Worm (Caenorhabditis elegans): ENCODE results near the gene aex-3.

Gene aex-3

DNA sequence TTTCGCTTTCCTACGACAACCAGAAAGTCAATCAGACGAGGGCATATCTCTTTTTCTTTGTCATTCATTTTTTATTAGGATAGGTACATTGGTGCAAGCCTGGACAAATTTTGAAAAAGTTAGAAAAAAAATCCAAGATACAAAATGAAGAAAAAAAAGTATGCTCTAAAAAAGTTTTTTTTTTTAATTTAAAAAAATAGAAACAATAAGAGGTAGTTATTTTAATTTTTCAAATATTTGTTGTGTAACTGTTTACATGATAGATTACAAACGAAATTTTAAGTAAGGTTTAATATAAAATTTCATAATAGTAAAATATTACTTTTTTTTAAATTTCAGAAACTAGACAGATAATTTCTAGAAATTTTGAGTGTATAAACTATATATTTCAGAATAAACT, at the start of gene aex-3:
TSS of gene aex-3 (minus strand) at position 101 of the 400 bp plus-strand sequence.
- TF ChIP-seq M03D4.4 (tag; optimal IDR thresholded peaks at IDR 0.05) (no peak), elt-1 (tag; optimal IDR thresholded peaks at IDR 0.05; ENCODE audit: borderline replicate concordance, insufficient read depth) (no peak), lin-32 (GFP tag; optimal IDR thresholded peaks at IDR 0.05) (no peak), mab-5 (tag; optimal IDR thresholded peaks at IDR 0.05) (no peak), mls-2 (tag; optimal IDR thresholded peaks at IDR 0.05) (no peak), nhr-12 (tag; optimal IDR thresholded peaks at IDR 0.05) (no peak), ceh-43 (GFP tag; optimal IDR thresholded peaks at IDR 0.05) (no peak)

DNA sequence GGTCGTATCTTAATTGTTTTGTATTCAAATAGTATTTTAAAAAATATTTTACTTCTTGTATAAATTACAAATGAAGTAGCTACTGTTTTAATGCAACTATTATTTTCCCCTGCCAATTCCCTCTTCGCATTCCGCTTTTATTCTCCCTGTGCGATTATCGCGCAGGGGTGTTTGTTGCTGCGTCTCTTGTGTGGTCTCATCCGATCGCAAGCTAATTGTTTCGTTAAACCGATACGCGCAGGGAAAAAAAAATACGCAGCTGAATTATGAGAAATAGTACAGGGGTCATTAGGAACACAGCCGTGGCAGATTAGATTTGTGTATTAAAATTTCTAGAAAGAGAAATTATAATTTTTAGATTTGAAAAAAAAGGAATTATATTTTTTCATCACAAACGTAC, 47.0 kb upstream of the aex-3 start:
- TF ChIP-seq nhr-76 (tag; optimal IDR thresholded peaks at IDR 0.05) = no peak
- TF ChIP-seq nhr-2 (tag; optimal IDR thresholded peaks at IDR 0.05) = peak; percentile 38
- TF ChIP-seq ces-1 (GFP tag; optimal IDR thresholded peaks at IDR 0.05) = peak; percentile 96
- TF ChIP-seq unc-62 (GFP tag; optimal IDR thresholded peaks at IDR 0.05) = peak; percentile 69
- TF ChIP-seq snpc-4 (tag; optimal IDR thresholded peaks at IDR 0.05) = no peak
- TF ChIP-seq lin-13 (tag; optimal IDR thresholded peaks at IDR 0.05) = peak; percentile 84
- TF ChIP-seq cnd-1 (tag; optimal IDR thresholded peaks at IDR 0.05) = peak; percentile 86
- TF ChIP-seq blmp-1 (tag; optimal IDR thresholded peaks at IDR 0.05) = peak; percentile 16
- no peak for TF ChIP-seq zip-8 (tag; optimal IDR thresholded peaks at IDR 0.05)
- peak; percentile 93 for TF ChIP-seq drap-1 (GFP tag; optimal IDR thresholded peaks at IDR 0.05)
- no peak for TF ChIP-seq flh-1 (GFP tag; optimal IDR thresholded peaks at IDR 0.05)
- TF ChIP-seq ham-2 (GFP tag; optimal IDR thresholded peaks at IDR 0.05) = peak; percentile 38
- peak; percentile 92 for TF ChIP-seq unc-39 (tag; optimal IDR thresholded peaks at IDR 0.05)
- peak; percentile 98 for TF ChIP-seq pha-4 (tag; optimal IDR thresholded peaks at IDR 0.05)
- peak; percentile 74 for TF ChIP-seq nhr-12 (tag; optimal IDR thresholded peaks at IDR 0.05)
- peak; percentile 51 for TF ChIP-seq bed-3 (GFP tag; optimal IDR thresholded peaks at IDR 0.05)
- no peak for TF ChIP-seq sem-2 (GFP tag; optimal IDR thresholded peaks at IDR 0.05)
- TF ChIP-seq mab-5 (tag; optimal IDR thresholded peaks at IDR 0.05) = peak; percentile 92
- TF ChIP-seq mls-2 (tag; optimal IDR thresholded peaks at IDR 0.05) = peak; percentile 83
- peak; percentile 94 for TF ChIP-seq elt-3 (tag; optimal IDR thresholded peaks at IDR 0.05)
- TF ChIP-seq ceh-83 (GFP tag; optimal IDR thresholded peaks at IDR 0.05) = peak; percentile 43
- TF ChIP-seq ceh-39 (tag; optimal IDR thresholded peaks at IDR 0.05) = peak; percentile 98
- TF ChIP-seq nhr-237 (tag; optimal IDR thresholded peaks at IDR 0.05) = peak; percentile 99
- peak; percentile 96 for TF ChIP-seq mep-1 (tag; optimal IDR thresholded peaks at IDR 0.05)
- peak; percentile 78 for TF ChIP-seq M03D4.4 (tag; optimal IDR thresholded peaks at IDR 0.05)
- TF ChIP-seq hlh-1 (tag; optimal IDR thresholded peaks at IDR 0.05) = peak; percentile 84
- TF ChIP-seq tbx-8 (GFP tag; optimal IDR thresholded peaks at IDR 0.05) = peak; percentile 59
- peak; percentile 84 for TF ChIP-seq ztf-11 (tag; optimal IDR thresholded peaks at IDR 0.05)
- TF ChIP-seq nhr-28 (tag; optimal IDR thresholded peaks at IDR 0.05) = peak; percentile 66
- TF ChIP-seq lsy-2 (tag; optimal IDR thresholded peaks at IDR 0.05) = peak; percentile 89
- TF ChIP-seq elt-1 (tag; optimal IDR thresholded peaks at IDR 0.05; ENCODE audit: borderline replicate concordance, insufficient read depth) = no peak
- TF ChIP-seq lin-32 (GFP tag; optimal IDR thresholded peaks at IDR 0.05) = peak; percentile 14
- peak; percentile 78 for TF ChIP-seq unc-120 (tag; optimal IDR thresholded peaks at IDR 0.05; ENCODE audit: poor library complexity, severe bottlenecking)
- peak; percentile 74 for TF ChIP-seq ceh-43 (GFP tag; optimal IDR thresholded peaks at IDR 0.05)
- TF ChIP-seq sptf-1 (tag; optimal IDR thresholded peaks at IDR 0.05) = peak; percentile 92

DNA sequence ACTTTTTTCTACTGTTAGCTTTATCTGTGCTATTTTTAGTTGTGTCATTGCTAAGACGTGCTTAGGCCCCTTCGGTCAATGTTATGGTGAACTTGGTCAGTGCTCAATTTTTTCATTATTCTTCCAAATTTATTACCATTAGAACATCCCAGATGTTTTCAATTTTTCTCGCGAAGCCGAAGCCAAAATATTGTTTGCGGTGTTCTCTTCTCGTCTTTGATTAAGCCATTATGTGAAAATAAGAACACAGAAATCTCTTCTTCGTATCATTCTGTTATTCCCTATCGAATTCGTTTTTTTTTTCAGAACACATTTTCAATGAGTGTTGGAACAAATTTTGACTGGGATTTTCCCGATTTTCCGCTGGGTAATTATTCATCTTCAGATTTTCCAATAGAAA, 42.9 kb upstream of the aex-3 start, which contains the start of gene gtr-1:
TSS of gene gtr-1 (plus strand) at position 301 of the 400 bp plus-strand sequence.
- TF ChIP-seq tbx-8 (GFP tag; optimal IDR thresholded peaks at IDR 0.05) = no peak
- no peak for TF ChIP-seq elt-1 (tag; optimal IDR thresholded peaks at IDR 0.05; ENCODE audit: borderline replicate concordance, insufficient read depth)
- no peak for TF ChIP-seq ceh-39 (tag; optimal IDR thresholded peaks at IDR 0.05)

DNA sequence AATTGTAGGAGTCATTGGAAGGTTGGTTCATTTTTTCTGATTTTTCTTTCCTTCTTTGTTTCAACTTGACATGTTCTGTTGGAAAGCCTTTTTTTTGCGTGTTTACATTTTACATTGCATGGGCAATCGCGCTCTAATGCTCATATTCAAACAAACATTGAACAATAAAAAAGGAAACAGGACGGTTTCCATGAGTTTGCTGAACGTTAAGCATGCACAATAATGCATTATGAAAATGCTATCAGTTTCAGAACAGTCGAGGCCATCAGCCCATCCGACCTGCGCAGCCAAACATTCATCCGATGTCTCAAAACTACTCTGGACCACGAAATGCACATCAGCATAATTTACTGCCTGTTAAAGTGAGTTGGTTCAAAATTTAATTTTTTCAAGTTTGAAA, 31.1 kb upstream of the aex-3 start:
- no peak for TF ChIP-seq ztf-11 (tag; optimal IDR thresholded peaks at IDR 0.05)
- no peak for TF ChIP-seq nhr-2 (tag; optimal IDR thresholded peaks at IDR 0.05)
- no peak for TF ChIP-seq ham-2 (GFP tag; optimal IDR thresholded peaks at IDR 0.05)
- no peak for TF ChIP-seq ceh-39 (tag; optimal IDR thresholded peaks at IDR 0.05)
- no peak for TF ChIP-seq tbx-8 (GFP tag; optimal IDR thresholded peaks at IDR 0.05)
- no peak for TF ChIP-seq nhr-76 (tag; optimal IDR thresholded peaks at IDR 0.05)
- TF ChIP-seq unc-62 (GFP tag; optimal IDR thresholded peaks at IDR 0.05) = no peak
- no peak for TF ChIP-seq lin-13 (tag; optimal IDR thresholded peaks at IDR 0.05)
- no peak for TF ChIP-seq flh-1 (GFP tag; optimal IDR thresholded peaks at IDR 0.05)
- TF ChIP-seq ceh-43 (GFP tag; optimal IDR thresholded peaks at IDR 0.05) = no peak
